Worm (Caenorhabditis elegans): ENCODE data around the gene F52C6.3.
A peak's percentile ranks its signal among the peaks of the same experiment; 100 is the strongest.

The F52C6.3 gene

ce11 chrII:1895762-1896161 is 28.8 kb upstream of the F52C6.3 start, which contains the start of gene math-25:
TSS of gene math-25 (plus strand) at chrII:1896062.
- TF ChIP-seq sptf-1 (tag; optimal IDR thresholded peaks at IDR 0.05) (no peak), ceh-90 (tag; optimal IDR thresholded peaks at IDR 0.05) (no peak), mab-9 (GFP tag; IDR thresholded peaks at IDR 0.05) (no peak), hlh-17 (GFP tag; optimal IDR thresholded peaks at IDR 0.05; ENCODE audit: borderline replicate concordance) (no peak)

- TF ChIP-seq egl-27 (tag; optimal IDR thresholded peaks at IDR 0.05): no peak
- no peak for TF ChIP-seq nhr-28 (tag; optimal IDR thresholded peaks at IDR 0.05)
- no peak for TF ChIP-seq ceh-8 (GFP tag; optimal IDR thresholded peaks at IDR 0.05)
- no peak for TF ChIP-seq hlh-4 (tag; optimal IDR thresholded peaks at IDR 0.05)
- TF ChIP-seq elt-2 (tag; optimal IDR thresholded peaks at IDR 0.05): peak; percentile 6
Observed at ce11 chrII:1897936-1898335, 26.6 kb upstream of the F52C6.3 start, which contains the start of gene C46F9.6. TSS of gene C46F9.6 (plus strand) at chrII:1898236.

- no peak for TF ChIP-seq lin-14 (GFP tag; optimal IDR thresholded peaks at IDR 0.05)
- TF ChIP-seq nhr-11 (tag; optimal IDR thresholded peaks at IDR 0.05): no peak
- TF ChIP-seq ces-1 (GFP tag; optimal IDR thresholded peaks at IDR 0.05): no peak
- TF ChIP-seq efl-3 (GFP tag; optimal IDR thresholded peaks at IDR 0.05): no peak
- no peak for TF ChIP-seq ceh-88 (GFP tag; IDR thresholded peaks at IDR 0.05)
- TF ChIP-seq ama-1 (optimal IDR thresholded peaks at IDR 0.05): no peak
- TF ChIP-seq nhr-77 (tag; optimal IDR thresholded peaks at IDR 0.05): no peak
- TF ChIP-seq nhr-71 (tag; optimal IDR thresholded peaks at IDR 0.05): no peak
Observed at ce11 chrII:1899934-1900333, 24.6 kb upstream of the F52C6.3 start, which contains the start of gene math-24. TSS of gene math-24 (plus strand) at chrII:1900234.

ce11 chrII:1901981-1902380 is 22.6 kb upstream of the F52C6.3 start, which contains the start of gene math-23:
TSS of gene math-23 (plus strand) at chrII:1902281.
- TF ChIP-seq ceh-88 (GFP tag; IDR thresholded peaks at IDR 0.05): no peak
- TF ChIP-seq fos-1 (tag; optimal IDR thresholded peaks at IDR 0.05): no peak
- no peak for TF ChIP-seq lin-35 (GFP tag; optimal IDR thresholded peaks at IDR 0.05)
- no peak for TF ChIP-seq sox-4 (tag; optimal IDR thresholded peaks at IDR 0.05)
- no peak for TF ChIP-seq dpl-1 (GFP tag; optimal IDR thresholded peaks at IDR 0.05)
- no peak for TF ChIP-seq ets-5 (GFP tag; IDR thresholded peaks at IDR 0.05)
- TF ChIP-seq unc-86 (tag; optimal IDR thresholded peaks at IDR 0.05): no peak
- TF ChIP-seq lin-13 (GFP tag; optimal IDR thresholded peaks at IDR 0.05): no peak
- no peak for TF ChIP-seq xbp-1 (tag; optimal IDR thresholded peaks at IDR 0.05)
- no peak for TF ChIP-seq tbx-2 (tag; optimal IDR thresholded peaks at IDR 0.05)
- TF ChIP-seq nhr-47 (tag; optimal IDR thresholded peaks at IDR 0.05): no peak
- no peak for TF ChIP-seq efl-1 (optimal IDR thresholded peaks at IDR 0.05)
- TF ChIP-seq efl-1 (GFP tag; optimal IDR thresholded peaks at IDR 0.05 in 1 of 2): no peak
- no peak for TF ChIP-seq zip-4 (GFP tag; optimal IDR thresholded peaks at IDR 0.05)
- no peak for TF ChIP-seq jun-1 (tag; optimal IDR thresholded peaks at IDR 0.05)
- TF ChIP-seq nhr-28 (tag; optimal IDR thresholded peaks at IDR 0.05): no peak
- TF ChIP-seq ceh-82 (tag; optimal IDR thresholded peaks at IDR 0.05): no peak
- TF ChIP-seq unc-30 (tag; optimal IDR thresholded peaks at IDR 0.05): no peak
- no peak for TF ChIP-seq nhr-12 (tag; optimal IDR thresholded peaks at IDR 0.05)

- TF ChIP-seq nhr-90 (tag; optimal IDR thresholded peaks at IDR 0.05; ENCODE audit: poor library complexity) (no peak), ceh-88 (GFP tag; IDR thresholded peaks at IDR 0.05) (no peak), nhr-19 (GFP tag; conservative IDR thresholded peaks at IDR 0.05) (no peak), ztf-11 (tag; optimal IDR thresholded peaks at IDR 0.05) (no peak), snpc-4 (tag; optimal IDR thresholded peaks at IDR 0.05) (no peak), aly-2 (tag; optimal IDR thresholded peaks at IDR 0.05) (no peak), aha-1 (tag; optimal IDR thresholded peaks at IDR 0.05) (no peak), ztf-4 (tag; optimal IDR thresholded peaks at IDR 0.05) (no peak), nhr-77 (tag; optimal IDR thresholded peaks at IDR 0.05) (no peak), ceh-63 (GFP tag; optimal IDR thresholded peaks at IDR 0.05) (no peak), skn-1 (tag; optimal IDR thresholded peaks at IDR 0.05) (no peak), fos-1 (tag; optimal IDR thresholded peaks at IDR 0.05) (no peak), pax-3 (tag; optimal IDR thresholded peaks at IDR 0.05) (no peak)
Observed at ce11 chrII:1905104-1905503, 19.5 kb upstream of the F52C6.3 start, which contains the start of gene math-22. TSS of gene math-22 (plus strand) at chrII:1905404.
